1 fruit fly cellular context compared by ENCODE assay signal in the genomic region with DNA sequence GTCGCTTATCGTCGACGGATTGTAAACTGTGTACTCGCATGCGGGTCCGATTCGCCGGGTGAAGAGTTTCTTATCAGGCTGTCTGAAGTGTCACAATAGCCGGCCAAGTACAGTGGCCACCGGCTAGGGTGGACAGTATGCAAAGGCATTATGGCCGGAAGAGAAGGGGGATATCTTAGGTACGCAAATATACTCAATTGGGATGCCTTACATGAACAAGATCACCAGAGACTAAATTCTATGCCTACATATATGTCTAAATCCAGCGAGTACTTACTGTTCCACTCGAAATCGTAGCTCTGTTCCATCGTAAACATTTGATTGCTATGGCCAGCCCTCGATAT.
TF ChIP-seq lines count a peak whose summit lies in the region.

No protein-coding gene starts in this region.

TF ChIP-seq in whole organism, embryonic, 481 proteins besides CTCF, POLR2A, EP300 and RAD21 (continued from another document):
- TF ChIP-seq Atf6 (GFP tag; IDR thresholded peaks at IDR 0.05; lab: Robert Waterston, UW): peak; percentile 96
- no peak for TF ChIP-seq HLHmδ (GFP tag; optimal IDR thresholded peaks at IDR 0.05; lab: Kevin White, UChicago)
- peak; percentile 90 for TF ChIP-seq pum (GFP tag; optimal IDR thresholded peaks at IDR 0.05; lab: Kevin White, UChicago)
- peak; percentile 89 for TF ChIP-seq org-1 (GFP tag; optimal IDR thresholded peaks at IDR 0.05; lab: Kevin White, UChicago)
- TF ChIP-seq CrebB (tag; optimal IDR thresholded peaks at IDR 0.05; lab: Kevin White, UChicago): peak; percentile 84
- TF ChIP-seq p53 (GFP tag; optimal IDR thresholded peaks at IDR 0.05; lab: Kevin White, UChicago): peak; percentile 57
- TF ChIP-seq CG13775 (GFP tag; optimal IDR thresholded peaks at IDR 0.05; lab: Kevin White, UChicago): peak; percentile 81
- TF ChIP-seq CkIIα-i1 (GFP tag; IDR thresholded peaks at IDR 0.05; lab: Robert Waterston, UW): peak; percentile 85
- TF ChIP-seq aop (GFP tag; IDR thresholded peaks at IDR 0.05; lab: Robert Waterston, UW): peak; percentile 60; the same call in 1 of the 2 replicates
- peak; percentile 65 for TF ChIP-seq salm (tag; optimal IDR thresholded peaks at IDR 0.05; lab: Kevin White, UChicago)
- peak; percentile 82 for TF ChIP-seq CG6683 (GFP tag; optimal IDR thresholded peaks at IDR 0.05; lab: Kevin White, UChicago)
- no peak for TF ChIP-seq CG16813 (GFP tag; IDR thresholded peaks at IDR 0.05; lab: Robert Waterston, UW; ENCODE audit: partially characterized antibody)
- peak; percentile 93 for TF ChIP-seq CG10366 (GFP tag; IDR thresholded peaks at IDR 0.05; lab: Robert Waterston, UW)
- peak; percentile 98 for TF ChIP-seq Ets65A (GFP tag; lab: Kevin White, UChicago)
- TF ChIP-seq CG3407 (GFP tag; optimal IDR thresholded peaks at IDR 0.05; lab: Kevin White, UChicago): peak; percentile 63
- TF ChIP-seq NK7.1 (GFP tag; optimal IDR thresholded peaks at IDR 0.05; lab: Kevin White, UChicago): peak; percentile 86
- peak; percentile 97 for TF ChIP-seq ind (GFP tag; optimal IDR thresholded peaks at IDR 0.05; lab: Kevin White, UChicago)
- TF ChIP-seq Side (GFP tag; optimal IDR thresholded peaks at IDR 0.05; lab: Kevin White, UChicago): peak; percentile 93
- peak; percentile 81 for TF ChIP-seq Max (GFP tag; optimal IDR thresholded peaks at IDR 0.05; lab: Kevin White, UChicago)
- peak; percentile 93 for TF ChIP-seq CG11093 (GFP tag; IDR thresholded peaks at IDR 0.05; lab: Robert Waterston, UW)
- TF ChIP-seq knrl (GFP tag; IDR thresholded peaks at IDR 0.05; lab: Robert Waterston, UW; ENCODE audit: partially characterized antibody): no peak
- peak; percentile 88 for TF ChIP-seq maf-S (GFP tag; optimal IDR thresholded peaks at IDR 0.05; lab: Kevin White, UChicago)
- peak; percentile 38 for TF ChIP-seq pzg (GFP tag; optimal IDR thresholded peaks at IDR 0.05; lab: Kevin White, UChicago)
- TF ChIP-seq CG9817 (tag; optimal IDR thresholded peaks at IDR 0.05; lab: Kevin White, UChicago): peak; percentile 84
- peak; percentile 64 for TF ChIP-seq disco-r (GFP tag; optimal IDR thresholded peaks at IDR 0.05; lab: Kevin White, UChicago)
- peak; percentile 80; the same call in 2 of the 3 replicates for TF ChIP-seq CG2199 (GFP tag; IDR thresholded peaks at IDR 0.05; lab: Robert Waterston, UW)
- TF ChIP-seq sisA (GFP tag; IDR thresholded peaks at IDR 0.05; lab: Robert Waterston, UW): peak; percentile 95
- no peak for TF ChIP-seq br (optimal IDR thresholded peaks at IDR 0.05; lab: Kevin White, UChicago)
- peak; percentile 29 for TF ChIP-seq gsb-n (tag; optimal IDR thresholded peaks at IDR 0.05; lab: Kevin White, UChicago)
- TF ChIP-seq CG4707 (GFP tag; optimal IDR thresholded peaks at IDR 0.05; lab: Kevin White, UChicago): peak; percentile 64
- TF ChIP-seq vfl (GFP tag; optimal IDR thresholded peaks at IDR 0.05; lab: Kevin White, UChicago): peak; percentile 84
- TF ChIP-seq Spps (tag; optimal IDR thresholded peaks at IDR 0.05; lab: Kevin White, UChicago): peak; percentile 39
- TF ChIP-seq hth (optimal IDR thresholded peaks at IDR 0.05; lab: Kevin White, UChicago): no peak
- TF ChIP-seq CG8924 (tag; optimal IDR thresholded peaks at IDR 0.05; lab: Kevin White, UChicago): peak; percentile 85
- TF ChIP-seq CG13424 (tag; optimal IDR thresholded peaks at IDR 0.05; lab: Kevin White, UChicago): peak; percentile 86
- TF ChIP-seq CG30403 (GFP tag; optimal IDR thresholded peaks at IDR 0.05; lab: Kevin White, UChicago): peak; percentile 90
- TF ChIP-seq ham (GFP tag; IDR thresholded peaks at IDR 0.05; lab: Robert Waterston, UW): peak; percentile 64; the same call in 1 of the 2 replicates
- peak; percentile 99 for TF ChIP-seq CG12769 (tag; optimal IDR thresholded peaks at IDR 0.05; lab: Kevin White, UChicago)
- TF ChIP-seq YL-1 (GFP tag; optimal IDR thresholded peaks at IDR 0.05; lab: Kevin White, UChicago): peak; percentile 47
- TF ChIP-seq CG10274 (GFP tag; optimal IDR thresholded peaks at IDR 0.05; lab: Kevin White, UChicago): peak; percentile 87
- peak; percentile 94 for TF ChIP-seq otp (GFP tag; IDR thresholded peaks at IDR 0.05; lab: Robert Waterston, UW)
- peak; percentile 95 for TF ChIP-seq zfh1 (GFP tag; IDR thresholded peaks at IDR 0.05; lab: Robert Waterston, UW)
- no peak for TF ChIP-seq oc (tag; optimal IDR thresholded peaks at IDR 0.05; lab: Kevin White, UChicago)
- TF ChIP-seq CG13287 (GFP tag; IDR thresholded peaks at IDR 0.05; lab: Robert Waterston, UW; ENCODE audit: partially characterized antibody): no peak
- peak; percentile 69 for TF ChIP-seq Deaf1 (tag; optimal IDR thresholded peaks at IDR 0.05; lab: Kevin White, UChicago)
- peak; percentile 56 for TF ChIP-seq fd64A (GFP tag; optimal IDR thresholded peaks at IDR 0.05; lab: Kevin White, UChicago)
- peak; percentile 83 for TF ChIP-seq ems (GFP tag; optimal IDR thresholded peaks at IDR 0.05; lab: Kevin White, UChicago)
- TF ChIP-seq Sry-δ (GFP tag; optimal IDR thresholded peaks at IDR 0.05; lab: Kevin White, UChicago): peak; percentile 61
- TF ChIP-seq CG15601 (tag; optimal IDR thresholded peaks at IDR 0.05; lab: Kevin White, UChicago): peak; percentile 25
- peak; percentile 79 for TF ChIP-seq CG10543 (GFP tag; optimal IDR thresholded peaks at IDR 0.05; lab: Kevin White, UChicago)
- peak; percentile 93 for TF ChIP-seq zfh2 (GFP tag; optimal IDR thresholded peaks at IDR 0.05; lab: Kevin White, UChicago)
- peak; percentile 90 for TF ChIP-seq corto (GFP tag; optimal IDR thresholded peaks at IDR 0.05; lab: Kevin White, UChicago)
- TF ChIP-seq Hand (GFP tag; optimal IDR thresholded peaks at IDR 0.05; lab: Kevin White, UChicago): peak; percentile 92
- TF ChIP-seq fd3F (GFP tag; optimal IDR thresholded peaks at IDR 0.05; lab: Kevin White, UChicago): peak; percentile 85
- TF ChIP-seq CG8359 (GFP tag; optimal IDR thresholded peaks at IDR 0.05; lab: Kevin White, UChicago; ENCODE audit: borderline replicate concordance): peak; percentile 68
- no peak for TF ChIP-seq CG30020 (tag; optimal IDR thresholded peaks at IDR 0.05; lab: Kevin White, UChicago)
- peak; percentile 93 for TF ChIP-seq CG32772 (GFP tag; IDR thresholded peaks at IDR 0.05; lab: Robert Waterston, UW)
- TF ChIP-seq CG5180 (GFP tag; optimal IDR thresholded peaks at IDR 0.05; lab: Kevin White, UChicago): peak; percentile 73
- peak; percentile 80 for TF ChIP-seq CG11398 (GFP tag; optimal IDR thresholded peaks at IDR 0.05; lab: Kevin White, UChicago)
- TF ChIP-seq grn (GFP tag; optimal IDR thresholded peaks at IDR 0.05; lab: Kevin White, UChicago): peak; percentile 84
- peak; percentile 83 for TF ChIP-seq exex (tag; optimal IDR thresholded peaks at IDR 0.05; lab: Kevin White, UChicago)
- TF ChIP-seq ac (GFP tag; optimal IDR thresholded peaks at IDR 0.05; lab: Kevin White, UChicago): peak; percentile 36
- TF ChIP-seq Dad (GFP tag; optimal IDR thresholded peaks at IDR 0.05; lab: Kevin White, UChicago): peak; percentile 89
- peak; percentile 60 for TF ChIP-seq CG10267 (tag; optimal IDR thresholded peaks at IDR 0.05; lab: Kevin White, UChicago)
- peak; percentile 95 for TF ChIP-seq ranshi (GFP tag; IDR thresholded peaks at IDR 0.05; lab: Robert Waterston, UW)
- peak; percentile 76 for TF ChIP-seq Bteb2 (GFP tag; optimal IDR thresholded peaks at IDR 0.05; lab: Kevin White, UChicago)
- TF ChIP-seq HLH3B (GFP tag; IDR thresholded peaks at IDR 0.05; lab: Robert Waterston, UW): peak; percentile 94
- peak; percentile 79 for TF ChIP-seq chn (GFP tag; optimal IDR thresholded peaks at IDR 0.05; lab: Kevin White, UChicago)
- TF ChIP-seq CG3847 (GFP tag; IDR thresholded peaks at IDR 0.05; lab: Robert Waterston, UW): peak; percentile 93
- TF ChIP-seq CG7928 (GFP tag; optimal IDR thresholded peaks at IDR 0.05; lab: Kevin White, UChicago): peak; percentile 66
- no peak for TF ChIP-seq Sin3A (optimal IDR thresholded peaks at IDR 0.05; lab: Kevin White, UChicago)
- TF ChIP-seq CG2889 (GFP tag; IDR thresholded peaks at IDR 0.05; lab: Robert Waterston, UW): peak; percentile 93
- peak; percentile 83 for TF ChIP-seq jing (GFP tag; optimal IDR thresholded peaks at IDR 0.05; lab: Kevin White, UChicago)
- peak; percentile 96 for TF ChIP-seq CG12071 (GFP tag; optimal IDR thresholded peaks at IDR 0.05; lab: Kevin White, UChicago)
- peak; percentile 78 for TF ChIP-seq D19A (tag; optimal IDR thresholded peaks at IDR 0.05; lab: Kevin White, UChicago)
- no peak for TF ChIP-seq Hr39 (optimal IDR thresholded peaks at IDR 0.05; lab: Kevin White, UChicago)
- peak; percentile 80 for TF ChIP-seq phol (tag; optimal IDR thresholded peaks at IDR 0.05; lab: Kevin White, UChicago)
- TF ChIP-seq CG2712 (tag; optimal IDR thresholded peaks at IDR 0.05; lab: Kevin White, UChicago): peak; percentile 82
- peak; percentile 75 for TF ChIP-seq ewg (GFP tag; optimal IDR thresholded peaks at IDR 0.05; lab: Kevin White, UChicago)
- TF ChIP-seq CG6272 (GFP tag; IDR thresholded peaks at IDR 0.05; lab: Robert Waterston, UW): peak; percentile 94
- peak; percentile 59 for TF ChIP-seq CG3838 (GFP tag; optimal IDR thresholded peaks at IDR 0.05; lab: Kevin White, UChicago)
- TF ChIP-seq CG6854 (GFP tag; optimal IDR thresholded peaks at IDR 0.05; lab: Kevin White, UChicago): peak; percentile 90
- TF ChIP-seq CG17612 (GFP tag; IDR thresholded peaks at IDR 0.05; lab: Robert Waterston, UW): peak; percentile 88
- TF ChIP-seq CG34224 (GFP tag; IDR thresholded peaks at IDR 0.05; lab: Robert Waterston, UW; ENCODE audit: partially characterized antibody): no peak
- peak; percentile 18 for TF ChIP-seq CG9797 (GFP tag; optimal IDR thresholded peaks at IDR 0.05; lab: Kevin White, UChicago)
- TF ChIP-seq z (GFP tag; IDR thresholded peaks at IDR 0.05; lab: Robert Waterston, UW): peak; percentile 52; the same call in 1 of the 3 replicates
- peak; percentile 71 for TF ChIP-seq ro (GFP tag; IDR thresholded peaks at IDR 0.05; lab: Robert Waterston, UW)
- TF ChIP-seq tna (GFP tag; IDR thresholded peaks at IDR 0.05; lab: Robert Waterston, UW; ENCODE audit: partially characterized antibody): no peak
- TF ChIP-seq CG17568 (GFP tag; optimal IDR thresholded peaks at IDR 0.05; lab: Kevin White, UChicago): no peak
- no peak for TF ChIP-seq bbx (GFP tag; IDR thresholded peaks at IDR 0.05; lab: Robert Waterston, UW; ENCODE audit: partially characterized antibody)
- peak; percentile 88 for TF ChIP-seq CG14050 (GFP tag; IDR thresholded peaks at IDR 0.05; lab: Robert Waterston, UW)
- TF ChIP-seq NC2β (GFP tag; optimal IDR thresholded peaks at IDR 0.05; lab: Kevin White, UChicago): peak; percentile 73
- peak; percentile 93 for TF ChIP-seq Xrp1 (GFP tag; IDR thresholded peaks at IDR 0.05; lab: Robert Waterston, UW)
- peak; percentile 62 for TF ChIP-seq CG2875 (GFP tag; optimal IDR thresholded peaks at IDR 0.05; lab: Kevin White, UChicago)
- peak; percentile 66 for TF ChIP-seq CG10321 (GFP tag; IDR thresholded peaks at IDR 0.05; lab: Robert Waterston, UW)
- TF ChIP-seq eyg (GFP tag; optimal IDR thresholded peaks at IDR 0.05; lab: Kevin White, UChicago): peak; percentile 79
- TF ChIP-seq CG13624 (GFP tag; optimal IDR thresholded peaks at IDR 0.05; lab: Kevin White, UChicago): peak; percentile 94
- no peak for TF ChIP-seq Dfd (GFP tag; optimal IDR thresholded peaks at IDR 0.05; lab: Kevin White, UChicago)
- TF ChIP-seq ash1 (GFP tag; optimal IDR thresholded peaks at IDR 0.05; lab: Kevin White, UChicago): peak; percentile 77
- peak; percentile 63 for TF ChIP-seq dan (GFP tag; IDR thresholded peaks at IDR 0.05; lab: Robert Waterston, UW)
- TF ChIP-seq CG11723 (GFP tag; optimal IDR thresholded peaks at IDR 0.05; lab: Kevin White, UChicago): peak; percentile 78
- TF ChIP-seq croc (GFP tag; conservative IDR thresholded peaks at IDR 0.05; lab: Robert Waterston, UW): peak; percentile 81
- TF ChIP-seq cwo (GFP tag; optimal IDR thresholded peaks at IDR 0.05; lab: Kevin White, UChicago): peak; percentile 94
- peak; percentile 97 for TF ChIP-seq mam (GFP tag; optimal IDR thresholded peaks at IDR 0.05; lab: Kevin White, UChicago)
- TF ChIP-seq CG15011 (GFP tag; optimal IDR thresholded peaks at IDR 0.05; lab: Kevin White, UChicago): peak; percentile 78
- TF ChIP-seq CG8388 (GFP tag; optimal IDR thresholded peaks at IDR 0.05; lab: Kevin White, UChicago): no peak
- no peak for TF ChIP-seq hbn (GFP tag; IDR thresholded peaks at IDR 0.05; lab: Robert Waterston, UW; ENCODE audit: partially characterized antibody)
- peak; percentile 55 for TF ChIP-seq crol (GFP tag; IDR thresholded peaks at IDR 0.05; lab: Robert Waterston, UW)
- TF ChIP-seq Neu2 (GFP tag; optimal IDR thresholded peaks at IDR 0.05; lab: Kevin White, UChicago; ENCODE audit: borderline replicate concordance): peak; percentile 29
- peak; percentile 95 for TF ChIP-seq dpn (GFP tag; optimal IDR thresholded peaks at IDR 0.05; lab: Kevin White, UChicago)
- TF ChIP-seq CG7786 (GFP tag; optimal IDR thresholded peaks at IDR 0.05; lab: Kevin White, UChicago): peak; percentile 95
- TF ChIP-seq ci (GFP tag; IDR thresholded peaks at IDR 0.05; lab: Robert Waterston, UW): peak; percentile 96
- TF ChIP-seq psq (GFP tag; optimal IDR thresholded peaks at IDR 0.05; lab: Kevin White, UChicago): no peak
- peak; percentile 85 for TF ChIP-seq CG31388 (GFP tag; optimal IDR thresholded peaks at IDR 0.05; lab: Kevin White, UChicago)
- TF ChIP-seq fu2 (GFP tag; optimal IDR thresholded peaks at IDR 0.05; lab: Kevin White, UChicago): peak; percentile 87
- TF ChIP-seq Lim3 (GFP tag; IDR thresholded peaks at IDR 0.05; lab: Robert Waterston, UW): peak; percentile 75
- peak; percentile 63 for TF ChIP-seq CG14965 (GFP tag; optimal IDR thresholded peaks at IDR 0.05; lab: Kevin White, UChicago; ENCODE audit: borderline replicate concordance)
- TF ChIP-seq sd (tag; optimal IDR thresholded peaks at IDR 0.05; lab: Kevin White, UChicago): peak; percentile 73
- peak; percentile 90 for TF ChIP-seq pho (GFP tag; optimal IDR thresholded peaks at IDR 0.05; lab: Kevin White, UChicago)
- TF ChIP-seq CG32767 (GFP tag; IDR thresholded peaks at IDR 0.05; lab: Robert Waterston, UW): peak; percentile 89
- TF ChIP-seq CG1233 (GFP tag; optimal IDR thresholded peaks at IDR 0.05; lab: Kevin White, UChicago): peak; percentile 83
